Worm (Caenorhabditis elegans) whole organism, dauer: ENCODE measurements around the gene str-246.
"Not testable (repeated sequence)": the region's sequence is repeated elsewhere in the genome, so short reads cannot be mapped to it uniquely, and the experiment has no call there.

Experiments used
- unc-62 ChIP-seq: sonication (generic microtip); optimal IDR thresholded peaks from 2 replicates; lab custom pipeline; 2017; ENCODE audit warnings: missing biosample characterization, missing genetic modification reagents, missing genetic modification characterization

str-246 gene

ce11 chrIII:11077404-11077803, at the start of gene str-246:
TSS of gene str-246 (plus strand) at chrIII:11077704.
- TF ChIP-seq unc-62 (GFP tag; lab: Kevin White, UChicago), result no peak

ce11 chrIII:11029337-11029736, 48.2 kb upstream of the str-246 start, which contains the start of gene Y48A6B.8:
TSS of gene Y48A6B.8 (minus strand) at chrIII:11029437.
- not testable (repeated sequence) for TF ChIP-seq unc-62 (GFP tag; lab: Kevin White, UChicago)

- no peak for TF ChIP-seq unc-62 (GFP tag; lab: Kevin White, UChicago)
Observed at ce11 chrIII:11031309-11031708, 46.2 kb upstream of the str-246 start, which contains the start of gene Y48A6B.14. TSS of gene Y48A6B.14 (plus strand) at chrIII:11031609.

ce11 chrIII:11032872-11033271, 44.6 kb upstream of the str-246 start, which contains the start of gene Y48A6B.9:
TSS of gene Y48A6B.9 (plus strand) at chrIII:11033172.
- TF ChIP-seq unc-62 (GFP tag; lab: Kevin White, UChicago), result no peak

ce11 chrIII:11036132-11036531, 41.4 kb upstream of the str-246 start:
- TF ChIP-seq unc-62 (GFP tag; lab: Kevin White, UChicago), result no peak

- no peak for TF ChIP-seq unc-62 (GFP tag; lab: Kevin White, UChicago)
Observed at ce11 chrIII:11036640-11037039, 40.9 kb upstream of the str-246 start, which contains the start of gene spat-2. TSS of gene spat-2 (plus strand) at chrIII:11036940.

- TF ChIP-seq unc-62 (GFP tag; lab: Kevin White, UChicago), result no peak
Observed at ce11 chrIII:11039250-11039649, 38.3 kb upstream of the str-246 start.

- TF ChIP-seq unc-62 (GFP tag; lab: Kevin White, UChicago), result no peak
Observed at ce11 chrIII:11040606-11041005, 36.9 kb upstream of the str-246 start.

ce11 chrIII:11045196-11045595, 32.3 kb upstream of the str-246 start:
- no peak for TF ChIP-seq unc-62 (GFP tag; lab: Kevin White, UChicago)

ce11 chrIII:11046549-11046948, 31.0 kb upstream of the str-246 start:
- no peak for TF ChIP-seq unc-62 (GFP tag; lab: Kevin White, UChicago)

- TF ChIP-seq unc-62 (GFP tag; lab: Kevin White, UChicago), result no peak
Observed at ce11 chrIII:11050658-11051118, 26.8 kb upstream of the str-246 start.

ce11 chrIII:11053603-11054002, 23.9 kb upstream of the str-246 start:
- no peak for TF ChIP-seq unc-62 (GFP tag; lab: Kevin White, UChicago)

ce11 chrIII:11054032-11054431, 23.5 kb upstream of the str-246 start:
- TF ChIP-seq unc-62 (GFP tag; lab: Kevin White, UChicago), result no peak

- no peak for TF ChIP-seq unc-62 (GFP tag; lab: Kevin White, UChicago)
Observed at ce11 chrIII:11054532-11055265, 22.8 kb upstream of the str-246 start.

- TF ChIP-seq unc-62 (GFP tag; lab: Kevin White, UChicago), result no peak
Observed at ce11 chrIII:11059775-11060174, 17.7 kb upstream of the str-246 start.

ce11 chrIII:11063259-11063658, 14.2 kb upstream of the str-246 start, which contains the start of gene rsa-2:
TSS of gene rsa-2 (plus strand) at chrIII:11063479.
- TF ChIP-seq unc-62 (GFP tag; lab: Kevin White, UChicago), result no peak

- no peak for TF ChIP-seq unc-62 (GFP tag; lab: Kevin White, UChicago)
Observed at ce11 chrIII:11064576-11064975, 12.9 kb upstream of the str-246 start.
